Worm (Caenorhabditis elegans) whole organism, L2 larva: ENCODE results near the gene aqp-4.

Source experiments
- aly-2 ChIP-seq: fragments of 150-350 bp; optimal IDR thresholded peaks from 2 replicates; lab custom pipeline; 2014; ENCODE audit warnings: missing biosample characterization, missing genetic modification characterization
- ceh-16 ChIP-seq: fragments of 150-350 bp; optimal IDR thresholded peaks from 2 replicates; lab custom pipeline; 2014; ENCODE audit warnings: missing biosample characterization, missing genetic modification characterization
- lin-13 ChIP-seq: fragments of 150-350 bp; optimal IDR thresholded peaks from 2 replicates; lab custom pipeline; 2014; ENCODE audit warnings: missing biosample characterization, missing genetic modification reagents, missing genetic modification characterization
- nhr-12 ChIP-seq: fragments of 150-350 bp; optimal IDR thresholded peaks from 2 replicates; lab custom pipeline; 2014; ENCODE audit warnings: missing biosample characterization, missing genetic modification characterization
- nhr-25 ChIP-seq: fragments of 150-350 bp; sonication (generic microtip); optimal IDR thresholded peaks from 3 replicates; lab custom pipeline; 2014; ENCODE audit warnings: missing biosample characterization, missing genetic modification characterization
- skn-1 ChIP-seq: sonication (generic microtip); optimal IDR thresholded peaks from 2 replicates; lab custom pipeline; 2017; ENCODE audit warnings: missing biosample characterization, missing genetic modification characterization
- unc-62 ChIP-seq: fragments of 150-350 bp; optimal IDR thresholded peaks from 2 replicates; lab custom pipeline; 2014; ENCODE audit warnings: missing biosample characterization, missing genetic modification reagents, missing genetic modification characterization
- ztf-4 ChIP-seq: fragments of 150-350 bp; optimal IDR thresholded peaks from 2 replicates; lab custom pipeline; 2014; ENCODE audit warnings: missing biosample characterization, missing genetic modification characterization

ce11 chrV:9709747-9710146, 27.6 kb upstream of the aqp-4 start, which contains the start of gene tag-120:
- TF ChIP-seq unc-62 (GFP tag; lab: Kevin White, UChicago) (no peak), lin-13 (GFP tag; lab: Kevin White, UChicago) (no peak), aly-2 (no peak), ztf-4 (tag; lab: Kevin White, UChicago) (no peak), skn-1 (no peak), nhr-12 (tag; lab: Kevin White, UChicago) (no peak), nhr-25 (tag; lab: Kevin White, UChicago) (no peak), ceh-16 (tag; lab: Kevin White, UChicago) (no peak)
